Worm (Caenorhabditis elegans) whole organism, L3 larva: ENCODE results near the gene nlp-41.

Experiments
- R02D3.7 ChIP-seq: fragments of 150-350 bp; optimal IDR thresholded peaks from 2 replicates; lab custom pipeline; 2014; ENCODE audit warnings: missing biosample characterization, missing genetic modification characterization
- ZK546.5 ChIP-seq: sonication (generic microtip); optimal IDR thresholded peaks from 2 replicates; lab custom pipeline; 2017; ENCODE audit warnings: missing biosample characterization, missing genetic modification characterization
- aly-2 ChIP-seq: fragments of 150-350 bp; optimal IDR thresholded peaks from 2 replicates; lab custom pipeline; 2014; ENCODE audit warnings: missing biosample characterization, missing genetic modification characterization
- ama-1 ChIP-seq: fragments of 150-350 bp; optimal IDR thresholded peaks from 2 replicates; lab custom pipeline; 2018
- elt-2 ChIP-seq: sonication (generic microtip); optimal IDR thresholded peaks from 2 replicates; lab custom pipeline; 2016; ENCODE audit warnings: missing genetic modification reagents, mild to moderate bottlenecking, missing genetic modification characterization, missing compliant biosample characterization
- fos-1 ChIP-seq: fragments of 150-350 bp; optimal IDR thresholded peaks from 2 replicates; lab custom pipeline; 2014; ENCODE audit warnings: missing biosample characterization, missing genetic modification characterization
- jun-1 ChIP-seq: fragments of 150-350 bp; optimal IDR thresholded peaks from 2 replicates; lab custom pipeline; 2014; ENCODE audit warnings: missing biosample characterization, missing genetic modification reagents, missing genetic modification characterization
- lin-15B ChIP-seq: fragments of 150-350 bp; optimal IDR thresholded peaks from 2 replicates; lab custom pipeline; 2014; ENCODE audit warnings: missing biosample characterization, missing genetic modification characterization
- nfya-1 ChIP-seq: sonication (generic microtip); optimal IDR thresholded peaks from 2 replicates; lab custom pipeline; 2017; ENCODE audit warnings: missing genetic modification characterization, mild to moderate bottlenecking, missing compliant biosample characterization, antibody characterized with exemption, moderate library complexity; ENCODE audit not compliant: insufficient read depth
- sea-2 ChIP-seq: fragments of 150-350 bp; sonication (generic microtip); optimal IDR thresholded peaks from 4 replicates; lab custom pipeline; 2014; ENCODE audit warnings: missing biosample characterization, missing genetic modification reagents, missing genetic modification characterization
- snpc-4 ChIP-seq: fragments of 150-350 bp; optimal IDR thresholded peaks from 2 replicates; lab custom pipeline; 2014; ENCODE audit warnings: missing biosample characterization, missing genetic modification characterization

- TF ChIP-seq elt-2 (no peak), lin-15B (tag; lab: Kevin White, UChicago) (no peak), sea-2 (GFP tag; lab: Kevin White, UChicago) (no peak), fos-1 (tag; lab: Kevin White, UChicago) (no peak), R02D3.7 (tag; lab: Kevin White, UChicago) (no peak), aly-2 (tag; lab: Kevin White, UChicago) (no peak), ama-1 (lab: Kevin White, UChicago) (no peak), nfya-1 (no peak), jun-1 (tag; lab: Kevin White, UChicago) (no peak), ZK546.5 (tag; lab: Kevin White, UChicago) (no peak), snpc-4 (no peak)
Observed at ce11 chrII:14515017-14515416, 35.7 kb upstream of the nlp-41 start, which contains the start of gene K10H10.9.
